Worm (Caenorhabditis elegans): Measurements from ENCODE around the gene F47B8.1.
A peak's percentile ranks its signal among the peaks of the same experiment; 100 is the strongest.

Gene F47B8.1

ce11 chrV:14354258-14354877, 40.2 kb upstream of the F47B8.1 start, which contains the start of gene Y49A3A.3:
Y49A3A.3 (plus strand) TSS chrV:14354410.
- no peak for TF ChIP-seq ces-1 (GFP tag; optimal IDR thresholded peaks at IDR 0.05)
- TF ChIP-seq unc-39 (tag; optimal IDR thresholded peaks at IDR 0.05), result no peak
- TF ChIP-seq elt-3 (tag; optimal IDR thresholded peaks at IDR 0.05), result no peak
- TF ChIP-seq nhr-2 (tag; optimal IDR thresholded peaks at IDR 0.05), result no peak
- TF ChIP-seq lsy-2 (tag; optimal IDR thresholded peaks at IDR 0.05), result no peak
- TF ChIP-seq unc-62 (GFP tag; optimal IDR thresholded peaks at IDR 0.05), result no peak

- no peak for TF ChIP-seq lsy-2 (tag; optimal IDR thresholded peaks at IDR 0.05)
- no peak for TF ChIP-seq sptf-1 (tag; optimal IDR thresholded peaks at IDR 0.05)
- no peak for TF ChIP-seq nhr-12 (tag; optimal IDR thresholded peaks at IDR 0.05)
- peak; percentile 26 for TF ChIP-seq drap-1 (GFP tag; optimal IDR thresholded peaks at IDR 0.05)
Measured at ce11 chrV:14352032-14352431, 37.9 kb upstream of the F47B8.1 start.

- no peak for TF ChIP-seq lin-32 (GFP tag; optimal IDR thresholded peaks at IDR 0.05)
- no peak for TF ChIP-seq blmp-1 (tag; optimal IDR thresholded peaks at IDR 0.05)
- TF ChIP-seq lin-13 (tag; optimal IDR thresholded peaks at IDR 0.05), result no peak
- TF ChIP-seq unc-62 (GFP tag; optimal IDR thresholded peaks at IDR 0.05), result no peak
- no peak for TF ChIP-seq zip-8 (tag; optimal IDR thresholded peaks at IDR 0.05)
- no peak for TF ChIP-seq ceh-43 (GFP tag; optimal IDR thresholded peaks at IDR 0.05)
- no peak for TF ChIP-seq ztf-11 (tag; optimal IDR thresholded peaks at IDR 0.05)
- no peak for TF ChIP-seq cnd-1 (tag; optimal IDR thresholded peaks at IDR 0.05)
- no peak for TF ChIP-seq mls-2 (tag; optimal IDR thresholded peaks at IDR 0.05)
- no peak for TF ChIP-seq ceh-83 (GFP tag; optimal IDR thresholded peaks at IDR 0.05)
- no peak for TF ChIP-seq nhr-12 (tag; optimal IDR thresholded peaks at IDR 0.05)
- TF ChIP-seq unc-39 (tag; optimal IDR thresholded peaks at IDR 0.05), result no peak
- TF ChIP-seq sem-2 (GFP tag; optimal IDR thresholded peaks at IDR 0.05), result no peak
- TF ChIP-seq unc-120 (tag; optimal IDR thresholded peaks at IDR 0.05; ENCODE audit: poor library complexity, severe bottlenecking), result no peak
- TF ChIP-seq elt-1 (tag; optimal IDR thresholded peaks at IDR 0.05; ENCODE audit: borderline replicate concordance, insufficient read depth), result no peak
- no peak for TF ChIP-seq nhr-28 (tag; optimal IDR thresholded peaks at IDR 0.05)
- no peak for TF ChIP-seq ceh-39 (tag; optimal IDR thresholded peaks at IDR 0.05)
- no peak for TF ChIP-seq nhr-76 (tag; optimal IDR thresholded peaks at IDR 0.05)
- no peak for TF ChIP-seq bed-3 (GFP tag; optimal IDR thresholded peaks at IDR 0.05)
- no peak for TF ChIP-seq nhr-2 (tag; optimal IDR thresholded peaks at IDR 0.05)
Measured at ce11 chrV:14351629-14352028, 37.5 kb upstream of the F47B8.1 start, which contains the start of gene vha-13. vha-13 (plus strand) TSS chrV:14351709.

ce11 chrV:14350949-14351348, 36.8 kb upstream of the F47B8.1 start:
- no peak for TF ChIP-seq elt-3 (tag; optimal IDR thresholded peaks at IDR 0.05)
- peak; percentile 2 for TF ChIP-seq M03D4.4 (tag; optimal IDR thresholded peaks at IDR 0.05)
- peak; percentile 12 for TF ChIP-seq ztf-11 (tag; optimal IDR thresholded peaks at IDR 0.05)
- TF ChIP-seq unc-62 (GFP tag; optimal IDR thresholded peaks at IDR 0.05), result peak; percentile 9
- TF ChIP-seq nhr-76 (tag; optimal IDR thresholded peaks at IDR 0.05), result no peak
- no peak for TF ChIP-seq tbx-8 (GFP tag; optimal IDR thresholded peaks at IDR 0.05)
- TF ChIP-seq mls-2 (tag; optimal IDR thresholded peaks at IDR 0.05), result no peak
- peak; percentile 56 for TF ChIP-seq nhr-237 (tag; optimal IDR thresholded peaks at IDR 0.05)
- no peak for TF ChIP-seq unc-39 (tag; optimal IDR thresholded peaks at IDR 0.05)
- TF ChIP-seq snpc-4 (tag; optimal IDR thresholded peaks at IDR 0.05), result no peak
- peak; percentile 58 for TF ChIP-seq drap-1 (GFP tag; optimal IDR thresholded peaks at IDR 0.05)
- TF ChIP-seq flh-1 (GFP tag; optimal IDR thresholded peaks at IDR 0.05), result no peak
- TF ChIP-seq ceh-83 (GFP tag; optimal IDR thresholded peaks at IDR 0.05), result peak; percentile 32
- peak; percentile 54 for TF ChIP-seq ham-2 (GFP tag; optimal IDR thresholded peaks at IDR 0.05)
- peak; percentile 9 for TF ChIP-seq ces-1 (GFP tag; optimal IDR thresholded peaks at IDR 0.05)
- no peak for TF ChIP-seq ceh-39 (tag; optimal IDR thresholded peaks at IDR 0.05)
- no peak for TF ChIP-seq mab-5 (tag; optimal IDR thresholded peaks at IDR 0.05)
- peak; percentile 6 for TF ChIP-seq mep-1 (tag; optimal IDR thresholded peaks at IDR 0.05)
- TF ChIP-seq lin-13 (tag; optimal IDR thresholded peaks at IDR 0.05), result no peak
- no peak for TF ChIP-seq sptf-1 (tag; optimal IDR thresholded peaks at IDR 0.05)
- TF ChIP-seq lsy-2 (tag; optimal IDR thresholded peaks at IDR 0.05), result peak; percentile 31
- no peak for TF ChIP-seq pha-4 (tag; optimal IDR thresholded peaks at IDR 0.05)

All from whole organism, mixed stage, embryonic.